Fruit fly (Drosophila melanogaster): ENCODE data around the gene Kah.

DNA sequence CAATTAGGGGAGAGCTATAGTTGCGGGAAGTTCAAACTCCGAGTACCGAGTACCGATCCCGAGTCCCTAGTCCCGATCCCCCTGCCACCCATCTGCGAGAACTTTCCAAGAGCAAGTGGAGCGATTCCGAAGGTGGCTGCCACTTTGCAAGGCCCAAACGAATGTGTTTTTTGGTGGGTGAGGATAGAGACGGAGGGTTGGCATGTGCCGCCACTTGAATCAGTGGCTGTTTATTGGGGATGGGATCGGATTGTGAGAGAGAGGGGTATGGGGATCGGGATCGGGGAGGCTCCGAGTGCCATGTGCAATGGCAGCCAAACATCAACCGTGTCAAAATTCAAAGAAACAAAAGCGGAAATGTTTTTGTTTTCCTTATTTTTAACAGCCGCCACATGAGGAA, 3.2 kb upstream of the Kah start:
- TF ChIP-seq Pif1A (GFP tag; optimal IDR thresholded peaks at IDR 0.05) = no peak
- TF ChIP-seq gl (tag; optimal IDR thresholded peaks at IDR 0.05) = no peak
- TF ChIP-seq CG8159 (tag; optimal IDR thresholded peaks at IDR 0.05) = no peak
- no peak for TF ChIP-seq CG9948 (tag; optimal IDR thresholded peaks at IDR 0.05)
- no peak for TF ChIP-seq CG8301 (tag; optimal IDR thresholded peaks at IDR 0.05)
- TF ChIP-seq D1 (tag; optimal IDR thresholded peaks at IDR 0.05) = no peak
- no peak for TF ChIP-seq CG13204 (GFP tag; optimal IDR thresholded peaks at IDR 0.05)
- no peak for TF ChIP-seq Pif1B (GFP tag; optimal IDR thresholded peaks at IDR 0.05)
- TF ChIP-seq rn (GFP tag; IDR thresholded peaks at IDR 0.05) = no peak
